Worm (Caenorhabditis elegans) whole organism, L1 larva: Measurements from ENCODE around the gene srd-20.

Experiments
- C04F5.9 ChIP-seq: sonication (generic microtip); optimal IDR thresholded peaks from 2 replicates; lab custom pipeline; 2016; ENCODE audit warnings: missing genetic modification characterization, missing compliant biosample characterization
- Y116A8C.19 ChIP-seq: sonication (generic microtip); optimal IDR thresholded peaks from 2 replicates; lab custom pipeline; 2016; ENCODE audit warnings: missing compliant biosample characterization, missing genetic modification characterization, borderline replicate concordance
- aly-2 ChIP-seq: fragments of 150-350 bp; optimal IDR thresholded peaks from 2 replicates; lab custom pipeline; 2014; ENCODE audit warnings: missing biosample characterization, missing genetic modification characterization
- blmp-1 ChIP-seq: fragments of 150-350 bp; optimal IDR thresholded peaks from 2 replicates; lab custom pipeline; 2014; ENCODE audit warnings: missing biosample characterization, missing genetic modification characterization
- ceh-8 ChIP-seq: fragments of 200-800 bp; sonication (Bioruptor generic); optimal IDR thresholded peaks from 2 replicates; lab custom pipeline; 2018; ENCODE audit warnings: mild to moderate bottlenecking, missing genetic modification characterization, moderate library complexity, missing compliant biosample characterization
- ceh-82 ChIP-seq, 3 experiments: fragments of 150-350 bp in 1 of 3; sonication (generic microtip) in 2 of 3; optimal IDR thresholded peaks; 2 replicates each; lab custom pipeline; 2014 to 2017; ENCODE audit warnings: missing biosample characterization in 3 of 3, missing genetic modification characterization in 3 of 3
- ceh-88 ChIP-seq: fragments of 200-800 bp; sonication (Bioruptor generic); IDR thresholded peaks from 2 replicates; pipeline ENCODE4 v1.3.6; 2022; ENCODE audit warnings: missing genetic modification characterization, missing compliant biosample characterization
- dpl-1 ChIP-seq, 3 experiments: fragments of 150-350 bp in 2 of 3; sonication (generic microtip) in 1 of 3; optimal IDR thresholded peaks; 2 replicates each; lab custom pipeline; 2014 to 2017; ENCODE audit warnings: missing biosample characterization in 3 of 3, missing genetic modification characterization in 3 of 3, missing genetic modification reagents in 3 of 3
- efl-1 ChIP-seq, 4 experiments: fragments of 150-350 bp; optimal IDR thresholded peaks in 3 of 4; peaks in 1 of 4; 1 replicate in 1 of 4; 2 replicates in 3 of 4; lab custom pipeline; 2014; ENCODE audit warnings: missing biosample characterization in 2 of 4, missing genetic modification characterization in 2 of 4, missing genetic modification reagents in 2 of 4
- efl-3 ChIP-seq: fragments of 200-800 bp; sonication (Bioruptor generic); optimal IDR thresholded peaks from 2 replicates; lab custom pipeline; 2018; ENCODE audit warnings: mild to moderate bottlenecking, missing genetic modification characterization, missing compliant biosample characterization
- egl-13 ChIP-seq: sonication (generic microtip); optimal IDR thresholded peaks from 2 replicates; lab custom pipeline; 2016; ENCODE audit warnings: missing genotype, missing genetic modification reagents, missing genetic modification characterization, missing compliant biosample characterization
- egl-27 ChIP-seq, 2 experiments: fragments of 150-350 bp in 1 of 2; sonication (generic microtip); optimal IDR thresholded peaks; 3 replicates each; lab custom pipeline; 2017 to 2018; ENCODE audit warnings: missing biosample characterization in 2 of 2, missing genetic modification characterization in 2 of 2, missing genetic modification reagents in 2 of 2
- elt-2 ChIP-seq: sonication (generic microtip); optimal IDR thresholded peaks from 2 replicates; lab custom pipeline; 2016; ENCODE audit warnings: missing genetic modification characterization, mild to moderate bottlenecking, inconsistent platforms, missing compliant biosample characterization, missing genetic modification reagents
- elt-3 ChIP-seq, 6 experiments: fragments of 150-350 bp in 1 of 6; sonication (generic microtip); optimal IDR thresholded peaks; 2 replicates each; lab custom pipeline; 2017 to 2018; ENCODE audit warnings: missing biosample characterization in 6 of 6, missing genetic modification characterization in 6 of 6, inconsistent platforms in 1 of 6
- fkh-8 ChIP-seq: sonication (generic microtip); optimal IDR thresholded peaks from 2 replicates; lab custom pipeline; 2016; ENCODE audit warnings: mild to moderate bottlenecking, missing genetic modification characterization, missing compliant biosample characterization
- hlh-17 ChIP-seq: fragments of 200-800 bp; sonication (Bioruptor generic); optimal IDR thresholded peaks from 2 replicates; lab custom pipeline; 2018; ENCODE audit warnings: missing genetic modification characterization, mild to moderate bottlenecking, missing compliant biosample characterization, moderate library complexity, borderline replicate concordance
- lin-13 ChIP-seq: fragments of 150-350 bp; optimal IDR thresholded peaks from 2 replicates; lab custom pipeline; 2014; ENCODE audit warnings: missing biosample characterization, missing genetic modification reagents, missing genetic modification characterization
- lin-35 ChIP-seq, 2 experiments: fragments of 150-350 bp; optimal IDR thresholded peaks; 2 replicates each; lab custom pipeline; 2014; ENCODE audit warnings: missing biosample characterization in 2 of 2, missing genetic modification characterization in 2 of 2, missing genetic modification reagents in 2 of 2
- lin-39 ChIP-seq: fragments of 150-350 bp; optimal IDR thresholded peaks from 2 replicates; lab custom pipeline; 2014; ENCODE audit warnings: missing biosample characterization, missing genetic modification reagents, missing genetic modification characterization
- lsy-2 ChIP-seq, 2 experiments: fragments of 150-350 bp; optimal IDR thresholded peaks; 2 replicates each; lab custom pipeline; 2014; ENCODE audit warnings: missing biosample characterization in 2 of 2, missing genetic modification characterization in 2 of 2
- mep-1 ChIP-seq: fragments of 150-350 bp; optimal IDR thresholded peaks from 2 replicates; lab custom pipeline; 2014; ENCODE audit warnings: missing biosample characterization, missing genetic modification characterization
- nhr-11 ChIP-seq: fragments of 150-350 bp; optimal IDR thresholded peaks from 2 replicates; lab custom pipeline; 2014; ENCODE audit warnings: missing biosample characterization, missing genetic modification characterization
- nhr-12 ChIP-seq: sonication (generic microtip); optimal IDR thresholded peaks from 2 replicates; lab custom pipeline; 2017; ENCODE audit warnings: missing biosample characterization, missing genetic modification characterization
- nhr-237 ChIP-seq: fragments of 150-350 bp; optimal IDR thresholded peaks from 2 replicates; lab custom pipeline; 2014; ENCODE audit warnings: missing biosample characterization, missing genetic modification characterization
- nhr-90 ChIP-seq: sonication (generic microtip); optimal IDR thresholded peaks from 2 replicates; lab custom pipeline; 2016; ENCODE audit warnings: mild to moderate bottlenecking, missing genetic modification characterization, missing compliant biosample characterization; ENCODE audit not compliant: poor library complexity
- pag-3 ChIP-seq: sonication (generic microtip); optimal IDR thresholded peaks from 2 replicates; lab custom pipeline; 2017; ENCODE audit warnings: missing genetic modification characterization, mild to moderate bottlenecking, missing compliant biosample characterization, antibody characterized with exemption, borderline replicate concordance; ENCODE audit not compliant: insufficient read depth
- skn-1 ChIP-seq: fragments of 150-350 bp; optimal IDR thresholded peaks from 2 replicates; lab custom pipeline; 2014; ENCODE audit warnings: missing biosample characterization, missing genetic modification characterization
- snu-23 ChIP-seq: sonication (generic microtip); optimal IDR thresholded peaks from 2 replicates; lab custom pipeline; 2016; ENCODE audit warnings: missing genetic modification characterization, missing compliant biosample characterization
- sptf-1 ChIP-seq: fragments of 150-350 bp; optimal IDR thresholded peaks from 2 replicates; lab custom pipeline; 2014; ENCODE audit warnings: missing biosample characterization, missing genetic modification characterization
- sup-37 ChIP-seq: fragments of 200-800 bp; sonication (Bioruptor generic); optimal IDR thresholded peaks from 2 replicates; lab custom pipeline; 2018; ENCODE audit warnings: mild to moderate bottlenecking, missing genetic modification characterization, missing compliant biosample characterization
- tbx-2 ChIP-seq: sonication (generic microtip); optimal IDR thresholded peaks from 2 replicates; lab custom pipeline; 2016; ENCODE audit warnings: missing genetic modification characterization, missing compliant biosample characterization
- unc-130 ChIP-seq: fragments of 150-350 bp; optimal IDR thresholded peaks from 2 replicates; lab custom pipeline; 2017; ENCODE audit warnings: missing biosample characterization, missing genetic modification characterization, inconsistent platforms
- unc-86 ChIP-seq: sonication (generic microtip); optimal IDR thresholded peaks from 2 replicates; lab custom pipeline; 2016; ENCODE audit warnings: missing genetic modification characterization, missing compliant biosample characterization
- zip-4 ChIP-seq: fragments of 200-800 bp; sonication (Bioruptor generic); optimal IDR thresholded peaks from 2 replicates; lab custom pipeline; 2018; ENCODE audit warnings: mild to moderate bottlenecking, missing genetic modification characterization, moderate library complexity, missing compliant biosample characterization

Gene srd-20

DNA sequence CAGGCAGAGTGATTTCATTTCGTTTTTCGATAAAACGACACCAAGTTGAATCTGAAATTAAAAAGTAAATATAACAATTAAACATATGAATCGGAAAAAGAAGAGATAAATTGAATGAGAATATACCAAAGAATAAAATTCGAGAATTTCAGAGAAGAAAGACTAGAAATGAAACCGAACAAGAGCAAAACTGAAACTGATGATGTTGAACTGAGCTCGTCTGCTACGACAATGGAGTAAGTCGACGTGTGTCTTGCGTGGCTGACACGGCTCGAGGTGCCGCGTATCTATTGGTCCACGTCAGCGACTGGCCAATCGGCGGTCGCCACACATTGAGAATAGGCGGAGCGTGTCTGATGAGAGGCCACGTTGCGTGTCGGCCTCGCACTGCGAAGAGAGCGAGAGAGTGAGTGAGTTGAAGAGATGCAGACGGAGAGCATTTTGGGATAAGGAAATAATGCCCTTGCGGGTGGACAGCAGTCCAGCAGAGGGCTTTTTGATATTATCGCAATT is 45.2 kb downstream of the srd-20 start, which contains the start of gene crt-1 (continued):
- peak; percentile 74 for TF ChIP-seq unc-130 (tag; lab: Kevin White, UChicago)
- TF ChIP-seq egl-13 (tag; lab: Kevin White, UChicago): peak; percentile 92
- peak; percentile 95 for TF ChIP-seq sup-37 (GFP tag; lab: Kevin White, UChicago)
- peak; percentile 93 for TF ChIP-seq elt-2 (tag; lab: Kevin White, UChicago)
- TF ChIP-seq tbx-2 (tag; lab: Kevin White, UChicago): peak; percentile 96
- peak; percentile 87 for TF ChIP-seq zip-4 (GFP tag; lab: Kevin White, UChicago)

DNA sequence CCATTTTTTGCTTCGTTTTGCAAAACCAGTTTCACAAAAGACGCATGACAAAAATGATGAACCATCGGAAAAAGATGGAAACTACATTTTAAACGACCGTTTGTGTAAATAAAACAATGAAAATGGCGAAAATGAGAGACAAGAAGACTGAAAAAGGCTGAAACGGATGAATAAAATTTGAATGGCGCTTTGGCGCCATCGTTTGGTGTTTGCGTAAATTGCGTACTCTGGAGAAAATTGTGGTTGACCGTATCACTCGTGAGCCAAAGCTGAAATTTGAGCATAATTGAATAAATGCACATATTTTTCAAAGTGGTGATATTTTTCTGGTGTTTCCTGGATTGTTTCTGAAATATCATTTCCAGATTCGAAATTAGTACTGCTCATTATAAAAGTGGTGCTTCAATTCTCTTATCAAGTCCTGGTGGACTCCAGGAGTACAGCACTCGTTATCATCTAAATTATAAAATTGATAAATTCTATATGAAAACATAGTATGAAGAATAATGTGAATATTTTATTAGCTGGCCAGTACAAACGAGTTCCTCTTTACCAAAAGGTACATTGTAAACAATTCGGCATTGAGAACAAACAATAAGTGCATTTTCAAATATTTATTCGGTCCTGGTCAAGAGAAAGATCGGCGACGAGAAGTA is 46.0 kb downstream of the srd-20 start:
- TF ChIP-seq elt-2 (tag; lab: Kevin White, UChicago) (peak; percentile 60), lsy-2 (tag; optimal IDR thresholded peaks at IDR 0.05; lab: Kevin White, UChicago) (peak in 1 of 2 experiments; percentile 80), lin-35 (GFP tag; optimal IDR thresholded peaks at IDR 0.05; lab: Kevin White, UChicago) (peak; percentile 18 to 33), efl-1 (optimal IDR thresholded peaks at IDR 0.05; lab: Kevin White, UChicago) (peak; percentile 8 to 25), efl-1 (GFP tag; optimal IDR thresholded peaks at IDR 0.05 in 1 of 2; lab: Kevin White, UChicago) (peak; percentile 54 to 80), nhr-12 (tag; lab: Kevin White, UChicago) (no peak), dpl-1 (GFP tag; optimal IDR thresholded peaks at IDR 0.05; lab: Kevin White, UChicago) (peak in 2 of 3 experiments; percentile 20 to 63), ceh-82 (tag; optimal IDR thresholded peaks at IDR 0.05; lab: Kevin White, UChicago) (no peak), elt-3 (tag; optimal IDR thresholded peaks at IDR 0.05; lab: Kevin White, UChicago) (peak in 1 of 6 experiments; percentile 4)
- TF ChIP-seq, all 84 proteins: peak for 6

DNA sequence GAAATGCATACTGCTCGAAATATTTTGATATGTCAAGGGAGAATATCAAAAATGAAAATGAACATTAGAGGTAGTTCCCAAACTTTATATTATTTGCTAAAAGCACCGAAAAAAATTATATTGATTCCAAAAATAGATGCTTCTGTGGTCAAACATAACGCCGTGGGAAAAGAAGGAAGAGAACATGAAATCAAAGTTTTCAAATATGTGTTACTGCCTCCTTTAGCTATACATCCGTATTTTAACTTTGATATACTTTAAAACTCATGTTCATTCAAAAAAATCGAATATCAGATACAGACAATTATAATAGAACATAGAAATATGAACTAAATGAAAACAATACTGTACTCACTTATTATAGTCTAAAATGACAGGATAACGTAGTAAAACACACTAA is 48.0 kb downstream of the srd-20 start, which contains the start of gene Y38A10A.11:
Gene Y38A10A.11, minus strand, starts transcription at position 101 of the 400 bp plus-strand sequence.
- TF ChIP-seq nhr-11 (tag; lab: Kevin White, UChicago) (no peak), sptf-1 (tag; lab: Kevin White, UChicago) (no peak), efl-3 (GFP tag; lab: Kevin White, UChicago) (no peak), egl-27 (tag; optimal IDR thresholded peaks at IDR 0.05; lab: Kevin White, UChicago) (no peak), unc-86 (tag; lab: Kevin White, UChicago) (no peak), nhr-237 (tag; lab: Kevin White, UChicago) (no peak), pag-3 (tag; lab: Kevin White, UChicago) (no peak), lin-13 (GFP tag; lab: Kevin White, UChicago) (no peak), fkh-8 (tag; lab: Kevin White, UChicago) (no peak), snu-23 (GFP tag; lab: Kevin White, UChicago) (no peak), tbx-2 (tag; lab: Kevin White, UChicago) (no peak), lin-39 (no peak), elt-2 (tag; lab: Kevin White, UChicago) (no peak), elt-3 (tag; optimal IDR thresholded peaks at IDR 0.05; lab: Kevin White, UChicago) (no peak), skn-1 (no peak), ceh-8 (GFP tag; lab: Kevin White, UChicago) (no peak), sup-37 (GFP tag; lab: Kevin White, UChicago) (no peak), ceh-88 (GFP tag; lab: Robert Waterston, UW) (no peak)

DNA sequence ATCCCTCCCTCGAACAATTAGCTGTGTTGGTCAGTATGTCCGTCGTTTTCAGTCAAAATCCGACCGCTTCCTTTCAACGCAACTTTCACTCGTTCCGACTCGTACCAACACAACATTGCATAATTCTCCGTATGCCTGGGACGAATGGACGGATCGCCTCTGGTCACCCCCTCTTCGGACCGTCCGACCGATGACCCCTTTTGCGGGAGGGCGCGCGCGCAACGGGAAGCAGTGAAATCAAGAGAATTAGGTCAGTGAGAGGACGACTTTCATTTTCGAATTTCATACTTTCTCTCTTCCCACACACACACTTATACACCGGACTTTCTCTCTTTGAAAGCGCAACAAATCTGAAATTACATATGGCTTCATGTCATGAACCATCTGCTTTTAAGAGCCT is 50.0 kb downstream of the srd-20 start, which contains the start of gene atf-8:
Gene atf-8, plus strand, starts transcription at position 234 of the 400 bp plus-strand sequence.
- TF ChIP-seq C04F5.9 (tag; lab: Kevin White, UChicago): no peak
- TF ChIP-seq Y116A8C.19 (tag; lab: Kevin White, UChicago): no peak
- TF ChIP-seq nhr-90 (tag; lab: Kevin White, UChicago): no peak
- no peak for TF ChIP-seq aly-2 (tag; lab: Kevin White, UChicago)
- TF ChIP-seq hlh-17 (GFP tag; lab: Kevin White, UChicago): no peak
- no peak for TF ChIP-seq mep-1 (tag; lab: Kevin White, UChicago)
- peak; percentile 100 for TF ChIP-seq blmp-1
- TF ChIP-seq, all 84 proteins: peak for 1
